Fruit fly (Drosophila melanogaster): ENCODE measurements around the gene AIF.

DNA sequence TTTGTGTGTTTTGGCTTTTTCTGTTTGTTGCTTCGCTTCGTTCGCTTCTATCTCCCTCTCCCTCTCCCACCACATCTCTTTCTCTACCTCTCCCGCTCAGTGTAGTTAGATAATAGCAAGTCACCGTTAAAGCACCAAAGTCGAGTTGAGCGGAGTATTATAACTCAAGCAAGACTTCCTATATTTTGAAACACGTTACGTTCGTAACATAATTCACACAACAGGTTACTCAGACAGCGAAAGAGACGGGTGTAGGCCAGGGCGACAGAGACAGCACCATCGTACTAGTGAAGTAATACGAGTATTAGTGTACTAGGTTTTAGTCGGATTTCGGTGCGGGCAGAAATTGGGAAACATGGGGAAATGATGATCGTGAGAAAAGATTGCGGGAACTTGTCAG lies 22.1 kb downstream of the AIF start:
- TF ChIP-seq psq (optimal IDR thresholded peaks at IDR 0.05) (no peak), Myc (optimal IDR thresholded peaks at IDR 0.05) (no peak), ttk (optimal IDR thresholded peaks at IDR 0.05) (no peak)

All from Kc167 (cell line).